Fruit fly (Drosophila melanogaster) whole organism, prepupa: ENCODE results near the gene snsl.

Source experiments
- Ets21C ChIP-seq: fragments of 200-800 bp; sonication (Bioruptor generic); optimal IDR thresholded peaks from 3 replicates; lab custom pipeline; 2016; ENCODE audit warnings: missing biosample characterization, missing genetic modification characterization
- Sox102F ChIP-seq: fragments of 200-800 bp; sonication (Bioruptor generic); optimal IDR thresholded peaks from 2 replicates; lab custom pipeline; 2016; ENCODE audit warnings: missing biosample characterization, mild to moderate bottlenecking, missing genetic modification characterization
- esn ChIP-seq: fragments of 200-800 bp; sonication (Bioruptor generic); optimal IDR thresholded peaks from 2 replicates; lab custom pipeline; 2016; ENCODE audit warnings: missing biosample characterization, mild to moderate bottlenecking, missing genetic modification characterization, moderate library complexity

dm6 chr2L:4895902-4896301, 10.7 kb downstream of the snsl start:
- TF ChIP-seq esn (GFP tag; lab: Kevin White, UChicago): no peak
- TF ChIP-seq Ets21C (GFP tag; lab: Kevin White, UChicago): no peak
- TF ChIP-seq Sox102F (GFP tag; lab: Kevin White, UChicago): no peak
